Worm (Caenorhabditis elegans) whole organism, mixed stage, embryonic: ENCODE results near the gene F55A11.4.

ENCODE experiments used
- ces-1 ChIP-seq: fragments of 150-350 bp; optimal IDR thresholded peaks from 2 replicates; lab custom pipeline; 2014; ENCODE audit warnings: missing biosample characterization, missing genetic modification reagents, missing genetic modification characterization
- elt-1 ChIP-seq: sonication (generic microtip); optimal IDR thresholded peaks from 2 replicates; lab custom pipeline; 2017; ENCODE audit warnings: missing genetic modification characterization, mild to moderate bottlenecking, missing compliant biosample characterization, antibody characterized with exemption, moderate library complexity, borderline replicate concordance; ENCODE audit not compliant: insufficient read depth
- elt-3 ChIP-seq: fragments of 150-350 bp; optimal IDR thresholded peaks from 2 replicates; lab custom pipeline; 2014; ENCODE audit warnings: missing biosample characterization, missing genetic modification characterization
- nhr-28 ChIP-seq: fragments of 150-350 bp; optimal IDR thresholded peaks from 2 replicates; lab custom pipeline; 2014; ENCODE audit warnings: missing biosample characterization, missing genetic modification characterization
- pha-4 ChIP-seq: fragments of 150-350 bp; optimal IDR thresholded peaks from 2 replicates; lab custom pipeline; 2018; ENCODE audit warnings: missing biosample characterization, missing genetic modification reagents, missing genetic modification characterization
- snpc-4 ChIP-seq: fragments of 150-350 bp; optimal IDR thresholded peaks from 2 replicates; lab custom pipeline; 2014; ENCODE audit warnings: missing biosample characterization, missing genetic modification characterization
- tbx-8 ChIP-seq: fragments of 200-800 bp; sonication (Bioruptor generic); optimal IDR thresholded peaks from 2 replicates; lab custom pipeline; 2018; ENCODE audit warnings: mild to moderate bottlenecking, missing genetic modification characterization, moderate library complexity, missing compliant biosample characterization
- unc-39 ChIP-seq: fragments of 150-350 bp; optimal IDR thresholded peaks from 2 replicates; lab custom pipeline; 2014; ENCODE audit warnings: missing biosample characterization, missing genetic modification characterization

- TF ChIP-seq ces-1 (GFP tag; lab: Kevin White, UChicago) (no peak), elt-3 (no peak), unc-39 (tag; lab: Kevin White, UChicago) (no peak), nhr-28 (tag; lab: Kevin White, UChicago) (no peak), snpc-4 (tag; lab: Kevin White, UChicago) (no peak), pha-4 (tag; lab: Kevin White, UChicago) (no peak), elt-1 (tag; lab: Kevin White, UChicago) (no peak), tbx-8 (GFP tag; lab: Kevin White, UChicago) (no peak)
Measured at ce11 chrV:11794172-11794571, 23.9 kb downstream of the F55A11.4 start.
